Fruit fly (Drosophila melanogaster) whole organism, embryonic: ENCODE data around the gene CG5966.
A peak's percentile ranks its signal among the peaks of the same experiment; 100 is the strongest.

ENCODE experiments used
- Atf-2 ChIP-seq: fragments of 200-800 bp; sonication (Bioruptor generic); optimal IDR thresholded peaks from 2 replicates; lab custom pipeline; 2016; ENCODE audit warnings: missing biosample characterization, missing genetic modification characterization
- Atf3 ChIP-seq: fragments of 200-800 bp; sonication (Bioruptor generic); optimal IDR thresholded peaks from 3 replicates; lab custom pipeline; 2016; ENCODE audit warnings: missing biosample characterization, missing genetic modification characterization
- BtbVII ChIP-seq: fragments of 200-800 bp; sonication (Bioruptor generic); optimal IDR thresholded peaks from 3 replicates; lab custom pipeline; 2017; ENCODE audit warnings: missing biosample characterization, mild to moderate bottlenecking, missing genetic modification characterization
- CG12155 ChIP-seq: fragments of 200-800 bp; sonication (Bioruptor generic); optimal IDR thresholded peaks from 3 replicates; lab custom pipeline; 2016; ENCODE audit warnings: missing biosample characterization, missing genetic modification characterization
- CG12744 ChIP-seq: fragments of 200-800 bp; sonication (Bioruptor generic); optimal IDR thresholded peaks from 2 replicates; lab custom pipeline; 2016; ENCODE audit warnings: missing biosample characterization, missing genetic modification characterization
- CG14014 ChIP-seq: fragments of 200-800 bp; sonication (Bioruptor generic); IDR thresholded peaks from 2 replicates; pipeline ENCODE4 v1.3.6; 2022; ENCODE audit warnings: missing biosample characterization, missing genetic modification characterization
- CG14441 ChIP-seq: fragments of 200-800 bp; sonication (Bioruptor generic); IDR thresholded peaks from 2 replicates; pipeline ENCODE4 v1.3.6; 2022; ENCODE audit warnings: missing biosample characterization, missing genetic modification characterization
- CG14667 ChIP-seq: fragments of 200-800 bp; sonication (Bioruptor generic); IDR thresholded peaks from 2 replicates; pipeline ENCODE4 v1.3.6; 2022; ENCODE audit warnings: missing biosample characterization, missing genetic modification characterization
- CG15269 ChIP-seq: fragments of 200-800 bp; sonication (Bioruptor generic); optimal IDR thresholded peaks from 2 replicates; lab custom pipeline; 2018; ENCODE audit warnings: missing biosample characterization, mild to moderate bottlenecking, missing genetic modification characterization, moderate library complexity
- CG1602 ChIP-seq: fragments of 200-800 bp; sonication (Bioruptor generic); optimal IDR thresholded peaks from 3 replicates; lab custom pipeline; 2016; ENCODE audit warnings: missing biosample characterization, missing genetic modification characterization
- CG1603 ChIP-seq: fragments of 200-800 bp; sonication (Bioruptor generic); optimal IDR thresholded peaks from 2 replicates; lab custom pipeline; 2019; ENCODE audit warnings: missing biosample characterization, mild to moderate bottlenecking, missing genetic modification characterization, moderate library complexity
- CG16779 ChIP-seq: fragments of 200-800 bp; sonication (Bioruptor generic); IDR thresholded peaks from 2 replicates; pipeline ENCODE4 v1.3.6; 2022; ENCODE audit warnings: missing biosample characterization, missing genetic modification characterization
- CG16863 ChIP-seq: fragments of 200-800 bp; sonication (Bioruptor generic); optimal IDR thresholded peaks from 3 replicates; lab custom pipeline; 2016; ENCODE audit warnings: missing biosample characterization, missing genetic modification characterization
- CG18011 ChIP-seq: fragments of 200-800 bp; sonication (Bioruptor generic); optimal IDR thresholded peaks from 2 replicates; lab custom pipeline; 2017; ENCODE audit warnings: missing biosample characterization, missing genetic modification characterization, mild to moderate bottlenecking, moderate library complexity, missing genotype
- CG1832 ChIP-seq: fragments of 200-800 bp; sonication (Bioruptor generic); optimal IDR thresholded peaks from 2 replicates; lab custom pipeline; 2017; ENCODE audit warnings: missing biosample characterization, mild to moderate bottlenecking, missing genetic modification characterization, inconsistent platforms
- CG18476 ChIP-seq: fragments of 200-800 bp; sonication (Bioruptor generic); optimal IDR thresholded peaks from 2 replicates; lab custom pipeline; 2016; ENCODE audit warnings: missing biosample characterization, mild to moderate bottlenecking, missing genetic modification characterization
- CG2199 ChIP-seq: fragments of 200-800 bp; sonication (Bioruptor generic); IDR thresholded peaks from 3 replicates; pipeline ENCODE4 v1.3.6; 2022; ENCODE audit warnings: missing biosample characterization, missing genetic modification characterization
- CG42726 ChIP-seq: fragments of 200-800 bp; sonication (Bioruptor generic); IDR thresholded peaks from 2 replicates; pipeline ENCODE4 v1.3.6; 2022; ENCODE audit warnings: missing biosample characterization, missing genetic modification characterization; ENCODE audit not compliant: partially characterized antibody
- CG7963 ChIP-seq: fragments of 200-800 bp; sonication (Bioruptor generic); IDR thresholded peaks from 3 replicates; pipeline ENCODE4 v1.3.6; 2022; ENCODE audit warnings: missing biosample characterization, missing genetic modification characterization; ENCODE audit not compliant: partially characterized antibody
- CG8281 ChIP-seq: fragments of 200-800 bp; sonication (Bioruptor generic); optimal IDR thresholded peaks from 2 replicates; lab custom pipeline; 2018; ENCODE audit warnings: missing biosample characterization, mild to moderate bottlenecking, missing genetic modification characterization, moderate library complexity
- CG8924 ChIP-seq: fragments of 200-800 bp; optimal IDR thresholded peaks from 3 replicates; lab custom pipeline; 2019; ENCODE audit warnings: missing biosample characterization, mild to moderate bottlenecking, missing genetic modification characterization, moderate library complexity
- CG9727 ChIP-seq: fragments of 200-800 bp; sonication (Bioruptor generic); optimal IDR thresholded peaks from 3 replicates; lab custom pipeline; 2017; ENCODE audit warnings: missing biosample characterization, mild to moderate bottlenecking, missing genetic modification characterization
- CG9876 ChIP-seq: fragments of 200-800 bp; sonication (Bioruptor generic); optimal IDR thresholded peaks from 2 replicates; lab custom pipeline; 2016; ENCODE audit warnings: missing biosample characterization, missing genetic modification characterization
- D19B ChIP-seq: fragments of 200-800 bp; sonication (Bioruptor generic); optimal IDR thresholded peaks from 2 replicates; lab custom pipeline; 2017; ENCODE audit warnings: missing biosample characterization, mild to moderate bottlenecking, missing genetic modification characterization
- Dref ChIP-seq: fragments of 200-800 bp; sonication (Bioruptor generic); IDR thresholded peaks from 2 replicates; pipeline ENCODE4 v1.3.6; 2022; ENCODE audit warnings: missing biosample characterization, missing genetic modification characterization
- Eip74EF ChIP-seq, 2 experiments: fragments of 200-800 bp in 1 of 2; fragments of >200 bp in 1 of 2; sonication (Bioruptor generic) in 1 of 2; optimal IDR thresholded peaks; 2 replicates each; lab custom pipeline; 2017 to 2019; ENCODE audit warnings: missing biosample characterization in 2 of 2, missing genetic modification characterization in 2 of 2, mild to moderate bottlenecking in 1 of 2, moderate library complexity in 1 of 2
- Gsc ChIP-seq: fragments of 200-800 bp; sonication (Bioruptor generic); IDR thresholded peaks from 2 replicates; pipeline ENCODE4 v1.3.6; 2022; ENCODE audit warnings: missing biosample characterization, missing genetic modification characterization
- MESR4 ChIP-seq: fragments of 200-800 bp; sonication (Bioruptor generic); optimal IDR thresholded peaks from 2 replicates; lab custom pipeline; 2018; ENCODE audit warnings: missing biosample characterization, mild to moderate bottlenecking, missing genetic modification characterization, moderate library complexity
- Mes4 ChIP-seq: fragments of 200-800 bp; sonication (Bioruptor generic); optimal IDR thresholded peaks from 2 replicates; lab custom pipeline; 2016; ENCODE audit warnings: missing biosample characterization, missing genetic modification characterization
- Mrtf ChIP-seq: fragments of 200-800 bp; sonication (Bioruptor generic); IDR thresholded peaks from 3 replicates; pipeline ENCODE4 v1.3.6; 2022; ENCODE audit warnings: missing biosample characterization, missing genetic modification characterization
- Neu2 ChIP-seq: fragments of 200-800 bp; sonication (Bioruptor generic); optimal IDR thresholded peaks from 3 replicates; lab custom pipeline; 2016; ENCODE audit warnings: missing biosample characterization, missing genetic modification characterization, borderline replicate concordance
- Nf-YB ChIP-seq: fragments of 200-800 bp; sonication (Bioruptor generic); optimal IDR thresholded peaks from 3 replicates; lab custom pipeline; 2019; ENCODE audit warnings: missing biosample characterization, mild to moderate bottlenecking, missing genetic modification characterization, moderate library complexity
- Ssrp ChIP-seq: fragments of 200-800 bp; sonication (Bioruptor generic); optimal IDR thresholded peaks from 2 replicates; lab custom pipeline; 2018; ENCODE audit warnings: missing biosample characterization, mild to moderate bottlenecking, missing genetic modification characterization, moderate library complexity
- Xrp1 ChIP-seq: fragments of 200-800 bp; sonication (Bioruptor generic); IDR thresholded peaks from 2 replicates; pipeline ENCODE4 v1.3.6; 2022; ENCODE audit warnings: missing biosample characterization, missing genetic modification characterization
- corto ChIP-seq: fragments of 200-800 bp; sonication (Bioruptor generic); optimal IDR thresholded peaks from 2 replicates; lab custom pipeline; 2016; ENCODE audit warnings: missing biosample characterization, mild to moderate bottlenecking, missing genetic modification characterization, moderate library complexity
- ems ChIP-seq: fragments of 200-800 bp; sonication (Bioruptor generic); optimal IDR thresholded peaks from 3 replicates; lab custom pipeline; 2016; ENCODE audit warnings: missing biosample characterization, missing genetic modification characterization
- en ChIP-seq: fragments of 200-800 bp; sonication (Bioruptor generic); optimal IDR thresholded peaks from 2 replicates; lab custom pipeline; 2016; ENCODE audit warnings: missing biosample characterization, missing genetic modification characterization
- eyg ChIP-seq: fragments of 200-800 bp; sonication (Bioruptor generic); optimal IDR thresholded peaks from 3 replicates; lab custom pipeline; 2016; ENCODE audit warnings: missing biosample characterization, missing genetic modification characterization
- fd3F ChIP-seq: fragments of 200-800 bp; sonication (Bioruptor generic); optimal IDR thresholded peaks from 2 replicates; lab custom pipeline; 2018; ENCODE audit warnings: missing biosample characterization, mild to moderate bottlenecking, missing genetic modification characterization, moderate library complexity
- gsb-n ChIP-seq: fragments of 200-800 bp; sonication (Bioruptor generic); optimal IDR thresholded peaks from 3 replicates; lab custom pipeline; 2018; ENCODE audit warnings: missing biosample characterization, mild to moderate bottlenecking, missing genetic modification characterization
- inv ChIP-seq: fragments of 200-800 bp; sonication (Bioruptor generic); IDR thresholded peaks from 2 replicates; pipeline ENCODE4 v1.3.6; 2022; ENCODE audit warnings: missing biosample characterization, missing genetic modification characterization; ENCODE audit not compliant: partially characterized antibody
- ken ChIP-seq: fragments of 200-800 bp; sonication (Bioruptor generic); IDR thresholded peaks from 3 replicates; pipeline ENCODE4 v1.3.6; 2022; ENCODE audit warnings: missing biosample characterization, missing genetic modification characterization
- lmd ChIP-seq: fragments of 200-800 bp; sonication (Bioruptor generic); IDR thresholded peaks from 2 replicates; pipeline ENCODE4 v1.3.6; 2022; ENCODE audit warnings: missing biosample characterization, missing genetic modification characterization
- nerfin-1 ChIP-seq: fragments of 200-800 bp; sonication (Bioruptor generic); optimal IDR thresholded peaks from 3 replicates; lab custom pipeline; 2019; ENCODE audit warnings: missing biosample characterization, mild to moderate bottlenecking, missing genetic modification characterization, moderate library complexity
- ranshi ChIP-seq: fragments of 200-800 bp; sonication (Bioruptor generic); IDR thresholded peaks from 2 replicates; pipeline ENCODE4 v1.3.6; 2022; ENCODE audit warnings: missing biosample characterization, missing genetic modification characterization
- ro ChIP-seq: fragments of 200-800 bp; sonication (Bioruptor generic); IDR thresholded peaks from 2 replicates; pipeline ENCODE4 v1.3.6; 2022; ENCODE audit warnings: missing biosample characterization, missing genetic modification characterization
- salm ChIP-seq: fragments of 200-800 bp; sonication (Bioruptor generic); optimal IDR thresholded peaks from 2 replicates; lab custom pipeline; 2018; ENCODE audit warnings: missing biosample characterization, mild to moderate bottlenecking, missing genetic modification characterization
- sima ChIP-seq: fragments of 200-800 bp; sonication (Bioruptor generic); optimal IDR thresholded peaks from 2 replicates; lab custom pipeline; 2016; ENCODE audit warnings: missing biosample characterization, missing genetic modification characterization
- tna ChIP-seq: fragments of 200-800 bp; sonication (Bioruptor generic); IDR thresholded peaks from 2 replicates; pipeline ENCODE4 v1.3.6; 2022; ENCODE audit warnings: missing biosample characterization, missing genetic modification characterization; ENCODE audit not compliant: partially characterized antibody
- vvl ChIP-seq: fragments of 200-800 bp; sonication (Bioruptor generic); IDR thresholded peaks from 2 replicates; pipeline ENCODE4 v1.3.6; 2022; ENCODE audit warnings: missing biosample characterization, missing genetic modification characterization

Gene CG5966

dm6 chrX:5973389-5974025 lies 15.1 kb upstream of the CG5966 start (continued):
- TF ChIP-seq BtbVII (GFP tag; lab: Kevin White, UChicago) (no peak), salm (tag; lab: Kevin White, UChicago) (no peak), lmd (peak; percentile 44), CG7963 (GFP tag; lab: Robert Waterston, UW) (no peak), CG18011 (GFP tag; lab: Kevin White, UChicago) (no peak), CG1832 (GFP tag; lab: Kevin White, UChicago) (no peak), CG2199 (no peak), MESR4 (no peak), CG8924 (tag; lab: Kevin White, UChicago) (no peak), Atf3 (no peak), eyg (no peak), CG15269 (tag; lab: Kevin White, UChicago) (peak; percentile 4), CG14441 (GFP tag; lab: Robert Waterston, UW) (peak; percentile 35; the same call in 1 of the 2 replicates), Mrtf (GFP tag; lab: Robert Waterston, UW) (no peak), ranshi (GFP tag; lab: Robert Waterston, UW) (no peak), Neu2 (GFP tag; lab: Kevin White, UChicago) (no peak), corto (GFP tag; lab: Kevin White, UChicago) (no peak), CG14014 (GFP tag; lab: Robert Waterston, UW) (no peak), CG14667 (peak; percentile 45; the same call in 1 of the 2 replicates), Mes4 (GFP tag; lab: Kevin White, UChicago) (no peak), CG1602 (GFP tag; lab: Kevin White, UChicago) (peak; percentile 33), ro (GFP tag; lab: Robert Waterston, UW) (no peak), CG8281 (tag; lab: Kevin White, UChicago) (no peak), Ssrp (peak; percentile 2), Eip74EF (GFP tag; optimal IDR thresholded peaks at IDR 0.05; lab: Kevin White, UChicago) (no peak), CG16863 (GFP tag; lab: Kevin White, UChicago) (peak; percentile 23), CG18476 (no peak), ems (GFP tag; lab: Kevin White, UChicago) (no peak), en (no peak), CG12155 (GFP tag; lab: Kevin White, UChicago) (peak; percentile 11), Nf-YB (no peak), ken (no peak), fd3F (GFP tag; lab: Kevin White, UChicago) (no peak), Xrp1 (GFP tag; lab: Robert Waterston, UW) (peak; percentile 41; the same call in 1 of the 2 replicates), nerfin-1 (no peak), Gsc (GFP tag; lab: Robert Waterston, UW) (0 out of 2 replicates have a peak, but pooled peaks have one; percentile 8), CG42726 (GFP tag; lab: Robert Waterston, UW) (no peak), sima (GFP tag; lab: Kevin White, UChicago) (no peak), vvl (GFP tag; lab: Robert Waterston, UW) (peak; percentile 59), Dref (GFP tag; lab: Robert Waterston, UW) (no peak), gsb-n (peak; percentile 4), CG1603 (tag; lab: Kevin White, UChicago) (peak; percentile 58), tna (GFP tag; lab: Robert Waterston, UW) (no peak), CG9876 (no peak), CG9727 (GFP tag; lab: Kevin White, UChicago) (no peak), CG12744 (GFP tag; lab: Kevin White, UChicago) (no peak), D19B (GFP tag; lab: Kevin White, UChicago) (no peak), inv (GFP tag; lab: Robert Waterston, UW) (no peak), Atf-2 (GFP tag; lab: Kevin White, UChicago) (no peak), CG16779 (GFP tag; lab: Robert Waterston, UW) (no peak)
